Fruit fly (Drosophila melanogaster) whole organism, wandering third instar larva: Measurements from ENCODE around the gene Uggt.

Source experiments
- Hr83 ChIP-seq: fragments of 200-300 bp; sonication (Bioruptor generic); optimal IDR thresholded peaks from 2 replicates; lab custom pipeline; 2016; ENCODE audit warnings: missing biosample characterization, mild to moderate bottlenecking, missing genetic modification characterization, moderate library complexity; ENCODE audit not compliant: poor library complexity, severe bottlenecking
- N ChIP-seq: fragments of >200 bp; optimal IDR thresholded peaks from 2 replicates; lab custom pipeline; 2018; ENCODE audit warnings: missing biosample characterization, missing external identifiers, missing genetic modification characterization
- brk ChIP-seq: fragments of 200-800 bp; sonication (Bioruptor generic); optimal IDR thresholded peaks from 2 replicates; lab custom pipeline; 2016; ENCODE audit warnings: missing biosample characterization, mild to moderate bottlenecking, missing genetic modification characterization
- dsf ChIP-seq: sonication (Bioruptor generic); optimal IDR thresholded peaks from 2 replicates; lab custom pipeline; 2016; ENCODE audit warnings: missing biosample characterization, missing genetic modification characterization, borderline replicate concordance
- jim ChIP-seq: fragments of 175-275, 200-325 bp; sonication (Bioruptor generic); optimal IDR thresholded peaks from 2 replicates; lab custom pipeline; 2016; ENCODE audit warnings: missing biosample characterization, mild to moderate bottlenecking, missing genetic modification characterization
- rgr ChIP-seq: fragments of 200-800 bp; sonication (Bioruptor generic); optimal IDR thresholded peaks from 3 replicates; lab custom pipeline; 2016; ENCODE audit warnings: missing biosample characterization, mild to moderate bottlenecking, missing genetic modification characterization

DNA sequence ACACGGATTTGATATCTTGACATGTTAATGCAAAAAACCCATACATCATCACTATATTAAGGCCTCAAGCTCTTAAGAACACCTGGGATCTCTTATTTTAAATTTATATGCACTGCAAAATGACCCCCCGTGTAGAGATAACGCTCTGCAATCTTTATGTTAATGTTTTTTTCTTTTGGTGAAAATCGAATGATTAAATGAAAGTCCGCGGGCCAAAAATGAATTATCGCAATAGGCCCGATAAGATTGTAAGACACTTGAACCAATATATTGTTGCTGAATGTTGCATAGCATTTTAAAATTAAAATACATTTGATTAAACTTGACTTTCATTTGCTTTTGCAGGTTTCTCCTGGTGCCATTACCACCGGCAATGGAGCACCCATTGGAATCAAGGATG, 46.6 kb upstream of the Uggt start:
- TF ChIP-seq brk (peak; percentile 9), jim (GFP tag; lab: Kevin White, UChicago) (no peak), rgr (GFP tag; lab: Kevin White, UChicago) (no peak), dsf (no peak), Hr83 (GFP tag; lab: Kevin White, UChicago) (no peak), N (GFP tag; lab: Kevin White, UChicago) (no peak)
